Worm (Caenorhabditis elegans) whole organism, L1 larva: ENCODE data around the gene R02F11.1.

Source experiments
- C04F5.9 ChIP-seq: sonication (generic microtip); optimal IDR thresholded peaks from 2 replicates; lab custom pipeline; 2016; ENCODE audit warnings: missing genetic modification characterization, missing compliant biosample characterization
- C16A3.4 ChIP-seq: fragments of 150-350 bp; optimal IDR thresholded peaks from 2 replicates; lab custom pipeline; 2014; ENCODE audit warnings: missing biosample characterization, missing genetic modification characterization
- Y116A8C.19 ChIP-seq: sonication (generic microtip); optimal IDR thresholded peaks from 2 replicates; lab custom pipeline; 2016; ENCODE audit warnings: missing compliant biosample characterization, missing genetic modification characterization, borderline replicate concordance
- aha-1 ChIP-seq: fragments of 150-350 bp; optimal IDR thresholded peaks from 2 replicates; lab custom pipeline; 2014; ENCODE audit warnings: missing biosample characterization, missing genetic modification characterization
- ama-1 ChIP-seq: fragments of 150-350 bp; optimal IDR thresholded peaks from 2 replicates; lab custom pipeline; 2014
- ceh-8 ChIP-seq: fragments of 200-800 bp; sonication (Bioruptor generic); optimal IDR thresholded peaks from 2 replicates; lab custom pipeline; 2018; ENCODE audit warnings: mild to moderate bottlenecking, missing genetic modification characterization, moderate library complexity, missing compliant biosample characterization
- ceh-82 ChIP-seq, 3 experiments: fragments of 150-350 bp in 1 of 3; sonication (generic microtip) in 2 of 3; optimal IDR thresholded peaks; 2 replicates each; lab custom pipeline; 2014 to 2017; ENCODE audit warnings: missing biosample characterization in 3 of 3, missing genetic modification characterization in 3 of 3
- ceh-88 ChIP-seq: fragments of 200-800 bp; sonication (Bioruptor generic); IDR thresholded peaks from 2 replicates; pipeline ENCODE4 v1.3.6; 2022; ENCODE audit warnings: missing genetic modification characterization, missing compliant biosample characterization
- ceh-90 ChIP-seq: sonication (generic microtip); optimal IDR thresholded peaks from 2 replicates; lab custom pipeline; 2016; ENCODE audit warnings: missing genetic modification characterization, missing compliant biosample characterization
- ces-1 ChIP-seq: fragments of 150-350 bp; optimal IDR thresholded peaks from 2 replicates; lab custom pipeline; 2014; ENCODE audit warnings: missing biosample characterization, missing genetic modification reagents, missing genetic modification characterization
- dpl-1 ChIP-seq, 3 experiments: fragments of 150-350 bp in 2 of 3; sonication (generic microtip) in 1 of 3; optimal IDR thresholded peaks; 2 replicates each; lab custom pipeline; 2014 to 2017; ENCODE audit warnings: missing biosample characterization in 3 of 3, missing genetic modification characterization in 3 of 3, missing genetic modification reagents in 3 of 3
- dsc-1 ChIP-seq: sonication (generic microtip); optimal IDR thresholded peaks from 2 replicates; lab custom pipeline; 2016; ENCODE audit warnings: mild to moderate bottlenecking, missing genetic modification characterization, missing compliant biosample characterization
- efl-1 ChIP-seq, 4 experiments: fragments of 150-350 bp; optimal IDR thresholded peaks in 3 of 4; peaks in 1 of 4; 1 replicate in 1 of 4; 2 replicates in 3 of 4; lab custom pipeline; 2014; ENCODE audit warnings: missing biosample characterization in 2 of 4, missing genetic modification characterization in 2 of 4, missing genetic modification reagents in 2 of 4
- egl-13 ChIP-seq: sonication (generic microtip); optimal IDR thresholded peaks from 2 replicates; lab custom pipeline; 2016; ENCODE audit warnings: missing genotype, missing genetic modification reagents, missing genetic modification characterization, missing compliant biosample characterization
- elt-3 ChIP-seq, 6 experiments: fragments of 150-350 bp in 1 of 6; sonication (generic microtip); optimal IDR thresholded peaks; 2 replicates each; lab custom pipeline; 2017 to 2018; ENCODE audit warnings: missing biosample characterization in 6 of 6, missing genetic modification characterization in 6 of 6, inconsistent platforms in 1 of 6
- fkh-10 ChIP-seq: sonication (generic microtip); optimal IDR thresholded peaks from 2 replicates; lab custom pipeline; 2017; ENCODE audit warnings: missing biosample characterization, missing genetic modification reagents, missing genetic modification characterization
- fkh-8 ChIP-seq: sonication (generic microtip); optimal IDR thresholded peaks from 2 replicates; lab custom pipeline; 2016; ENCODE audit warnings: mild to moderate bottlenecking, missing genetic modification characterization, missing compliant biosample characterization
- grh-1 ChIP-seq: fragments of 200-800 bp; sonication (Bioruptor generic); IDR thresholded peaks from 2 replicates; pipeline ENCODE4 v1.3.6; 2022; ENCODE audit warnings: missing genetic modification reagents, missing genetic modification characterization, missing compliant biosample characterization
- jun-1 ChIP-seq: fragments of 150-350 bp; optimal IDR thresholded peaks from 2 replicates; lab custom pipeline; 2014; ENCODE audit warnings: missing biosample characterization, missing genetic modification reagents, missing genetic modification characterization
- lin-13 ChIP-seq: fragments of 150-350 bp; optimal IDR thresholded peaks from 2 replicates; lab custom pipeline; 2014; ENCODE audit warnings: missing biosample characterization, missing genetic modification reagents, missing genetic modification characterization
- lin-14 ChIP-seq: fragments of 200-800 bp; sonication (Bioruptor generic); optimal IDR thresholded peaks from 2 replicates; lab custom pipeline; 2018; ENCODE audit warnings: mild to moderate bottlenecking, missing genetic modification characterization, moderate library complexity, missing compliant biosample characterization
- lin-35 ChIP-seq, 2 experiments: fragments of 150-350 bp; optimal IDR thresholded peaks; 2 replicates each; lab custom pipeline; 2014; ENCODE audit warnings: missing biosample characterization in 2 of 2, missing genetic modification characterization in 2 of 2, missing genetic modification reagents in 2 of 2
- lin-39 ChIP-seq: fragments of 150-350 bp; optimal IDR thresholded peaks from 2 replicates; lab custom pipeline; 2014; ENCODE audit warnings: missing biosample characterization, missing genetic modification reagents, missing genetic modification characterization
- lsy-2 ChIP-seq, 2 experiments: fragments of 150-350 bp; optimal IDR thresholded peaks; 2 replicates each; lab custom pipeline; 2014; ENCODE audit warnings: missing biosample characterization in 2 of 2, missing genetic modification characterization in 2 of 2
- mab-9 ChIP-seq: fragments of 200-800 bp; sonication (Bioruptor generic); IDR thresholded peaks from 2 replicates; pipeline ENCODE4 v1.3.6; 2022; ENCODE audit warnings: missing genetic modification reagents, missing genetic modification characterization, missing compliant biosample characterization
- mef-2 ChIP-seq: fragments of 150-350 bp; optimal IDR thresholded peaks from 2 replicates; lab custom pipeline; 2014; ENCODE audit warnings: missing biosample characterization, missing genetic modification characterization
- mep-1 ChIP-seq: fragments of 150-350 bp; optimal IDR thresholded peaks from 2 replicates; lab custom pipeline; 2014; ENCODE audit warnings: missing biosample characterization, missing genetic modification characterization
- nhr-19 ChIP-seq: fragments of 200-800 bp; sonication (Bioruptor generic); conservative IDR thresholded peaks from 2 replicates; pipeline ENCODE4 v1.3.6; 2022; ENCODE audit warnings: missing genetic modification characterization, missing compliant biosample characterization
- nhr-20 ChIP-seq: sonication (generic microtip); optimal IDR thresholded peaks from 2 replicates; lab custom pipeline; 2016; ENCODE audit warnings: mild to moderate bottlenecking, missing genetic modification characterization, missing compliant biosample characterization
- nhr-47 ChIP-seq: sonication (generic microtip); optimal IDR thresholded peaks from 2 replicates; lab custom pipeline; 2016; ENCODE audit warnings: mild to moderate bottlenecking, missing genetic modification characterization, moderate library complexity, missing compliant biosample characterization
- nhr-71 ChIP-seq: sonication (generic microtip); optimal IDR thresholded peaks from 2 replicates; lab custom pipeline; 2016; ENCODE audit warnings: mild to moderate bottlenecking, missing genetic modification characterization, moderate library complexity, missing compliant biosample characterization
- nhr-85 ChIP-seq: sonication (generic microtip); peaks from one replicate; lab custom pipeline; 2016; ENCODE audit warnings: missing genetic modification characterization, inconsistent platforms, missing compliant biosample characterization
- nhr-90 ChIP-seq: sonication (generic microtip); optimal IDR thresholded peaks from 2 replicates; lab custom pipeline; 2016; ENCODE audit warnings: mild to moderate bottlenecking, missing genetic modification characterization, missing compliant biosample characterization; ENCODE audit not compliant: poor library complexity
- pqm-1 ChIP-seq: sonication (generic microtip); optimal IDR thresholded peaks from 3 replicates; lab custom pipeline; 2017; ENCODE audit warnings: missing biosample characterization, missing genetic modification characterization
- skn-1 ChIP-seq: fragments of 150-350 bp; optimal IDR thresholded peaks from 2 replicates; lab custom pipeline; 2014; ENCODE audit warnings: missing biosample characterization, missing genetic modification characterization
- snpc-4 ChIP-seq: fragments of 150-350 bp; optimal IDR thresholded peaks from 2 replicates; lab custom pipeline; 2014; ENCODE audit warnings: missing biosample characterization, missing genetic modification characterization
- snu-23 ChIP-seq: sonication (generic microtip); optimal IDR thresholded peaks from 2 replicates; lab custom pipeline; 2016; ENCODE audit warnings: missing genetic modification characterization, missing compliant biosample characterization
- sox-4 ChIP-seq: sonication (generic microtip); optimal IDR thresholded peaks from 2 replicates; lab custom pipeline; 2016; ENCODE audit warnings: missing genetic modification characterization, missing compliant biosample characterization
- sptf-1 ChIP-seq: fragments of 150-350 bp; optimal IDR thresholded peaks from 2 replicates; lab custom pipeline; 2014; ENCODE audit warnings: missing biosample characterization, missing genetic modification characterization
- sup-37 ChIP-seq: fragments of 200-800 bp; sonication (Bioruptor generic); optimal IDR thresholded peaks from 2 replicates; lab custom pipeline; 2018; ENCODE audit warnings: mild to moderate bottlenecking, missing genetic modification characterization, missing compliant biosample characterization
- tlp-1 ChIP-seq: fragments of 150-350 bp; optimal IDR thresholded peaks from 2 replicates; lab custom pipeline; 2014; ENCODE audit warnings: missing biosample characterization, missing genetic modification characterization
- unc-98 ChIP-seq: fragments of 200-800 bp; sonication (Bioruptor generic); IDR thresholded peaks from 2 replicates; pipeline ENCODE4 v1.3.6; 2022; ENCODE audit warnings: missing genetic modification characterization, missing compliant biosample characterization
- xbp-1 ChIP-seq: sonication (generic microtip); optimal IDR thresholded peaks from 2 replicates; lab custom pipeline; 2016; ENCODE audit warnings: missing genetic modification characterization, missing compliant biosample characterization
- zip-4 ChIP-seq: fragments of 200-800 bp; sonication (Bioruptor generic); optimal IDR thresholded peaks from 2 replicates; lab custom pipeline; 2018; ENCODE audit warnings: mild to moderate bottlenecking, missing genetic modification characterization, moderate library complexity, missing compliant biosample characterization
- ztf-4 ChIP-seq: fragments of 150-350 bp; optimal IDR thresholded peaks from 2 replicates; lab custom pipeline; 2014; ENCODE audit warnings: missing biosample characterization, missing genetic modification characterization

Gene R02F11.1

DNA sequence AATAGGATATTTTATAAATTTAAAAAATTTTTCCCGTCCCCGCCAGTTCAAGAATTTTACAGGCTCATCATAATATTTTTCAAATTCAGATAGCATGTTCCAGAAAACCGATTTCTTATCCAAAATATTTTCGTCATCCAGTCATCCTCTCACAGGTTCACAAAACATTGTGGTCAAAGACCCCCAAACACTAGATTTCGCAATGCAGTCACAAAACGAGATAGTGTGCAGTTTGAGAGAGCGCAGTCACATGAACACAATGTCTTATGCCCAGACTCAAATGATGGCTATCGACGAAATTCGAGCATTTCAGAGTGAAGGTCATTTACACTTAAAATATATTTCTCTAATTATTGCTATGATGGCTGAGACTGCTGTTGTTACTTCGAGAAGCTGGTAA lies 43.7 kb downstream of the R02F11.1 start, which contains the start of gene abhd-5.2 (continued):
- TF ChIP-seq ces-1 (GFP tag; lab: Kevin White, UChicago) (no peak), grh-1 (GFP tag; lab: Robert Waterston, UW) (no peak), zip-4 (GFP tag; lab: Kevin White, UChicago) (peak; percentile 97), lin-39 (no peak), nhr-19 (GFP tag; lab: Robert Waterston, UW) (no peak; the same call in 1 of the 2 replicates), jun-1 (peak; percentile 32), lin-35 (GFP tag; optimal IDR thresholded peaks at IDR 0.05; lab: Kevin White, UChicago) (peak; percentile 46 to 76)

- no peak for TF ChIP-seq fkh-10 (GFP tag; lab: Kevin White, UChicago)
- TF ChIP-seq ceh-8 (GFP tag; lab: Kevin White, UChicago), result no peak
- TF ChIP-seq efl-1 (optimal IDR thresholded peaks at IDR 0.05; lab: Kevin White, UChicago), result no peak
- peak in 1 of 2 experiments; percentile 32 for TF ChIP-seq efl-1 (GFP tag; optimal IDR thresholded peaks at IDR 0.05 in 1 of 2; lab: Kevin White, UChicago)
- no peak for TF ChIP-seq ztf-4 (tag; lab: Kevin White, UChicago)
- TF ChIP-seq snpc-4 (tag; lab: Kevin White, UChicago), result no peak
- no peak for TF ChIP-seq tlp-1 (tag; lab: Kevin White, UChicago)
These were observed 45.6 kb downstream of the R02F11.1 start for ce11 chrV:4846507-4846906.

- TF ChIP-seq elt-3 (tag; optimal IDR thresholded peaks at IDR 0.05; lab: Kevin White, UChicago) (no peak), nhr-90 (tag; lab: Kevin White, UChicago) (peak; percentile 6), lin-14 (GFP tag; lab: Kevin White, UChicago) (peak; percentile 63), sup-37 (GFP tag; lab: Kevin White, UChicago) (no peak), nhr-20 (tag; lab: Kevin White, UChicago) (no peak), snu-23 (peak; percentile 12), lin-35 (GFP tag; optimal IDR thresholded peaks at IDR 0.05; lab: Kevin White, UChicago) (peak in 1 of 2 experiments; percentile 28), nhr-71 (peak; percentile 4), sox-4 (tag; lab: Kevin White, UChicago) (no peak), mep-1 (tag; lab: Kevin White, UChicago) (peak; percentile 27)
These were observed 46.5 kb downstream of the R02F11.1 start, which contains the start of gene abhd-5.1 for ce11 chrV:4847424-4847823. Gene abhd-5.1 (plus strand): TSS chrV:4847653.

ce11 chrV:4850446-4850845 lies 49.6 kb downstream of the R02F11.1 start:
- TF ChIP-seq dsc-1 (tag; lab: Kevin White, UChicago) (peak; percentile 86), unc-98 (GFP tag; lab: Robert Waterston, UW) (no peak), mab-9 (GFP tag; lab: Robert Waterston, UW) (no peak), dpl-1 (GFP tag; optimal IDR thresholded peaks at IDR 0.05; lab: Kevin White, UChicago) (no peak), ztf-4 (tag; lab: Kevin White, UChicago) (no peak), Y116A8C.19 (tag; lab: Kevin White, UChicago) (no peak), pqm-1 (tag; lab: Kevin White, UChicago) (no peak), ama-1 (lab: Kevin White, UChicago) (no peak), ceh-88 (GFP tag; lab: Robert Waterston, UW) (no peak), ces-1 (GFP tag; lab: Kevin White, UChicago) (no peak), egl-13 (tag; lab: Kevin White, UChicago) (peak; percentile 55)

DNA sequence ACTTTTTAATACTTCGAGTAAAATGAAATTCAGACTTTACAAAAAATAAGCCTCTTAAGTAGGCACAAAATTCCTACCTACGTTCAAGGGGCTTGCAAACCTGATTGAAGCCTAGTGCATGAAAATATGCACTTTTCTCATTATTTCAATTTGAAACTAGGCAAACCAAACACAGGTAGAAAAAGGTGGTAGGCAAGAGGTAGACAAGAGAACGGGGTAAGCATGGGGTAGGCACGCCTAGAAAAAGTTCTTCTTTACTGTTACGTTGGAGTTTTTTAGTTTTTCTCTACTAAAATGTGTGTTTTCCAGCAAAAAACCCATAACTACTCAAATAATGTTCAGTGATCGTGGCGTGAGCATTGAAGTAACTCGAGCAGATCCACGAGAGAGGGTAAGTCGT lies 50.2 kb downstream of the R02F11.1 start, which contains the start of gene nex-4:
Gene nex-4, plus strand, starts transcription at position 301 of the 400 bp plus-strand sequence.
- TF ChIP-seq fkh-8 (tag; lab: Kevin White, UChicago) (no peak), mef-2 (tag; lab: Kevin White, UChicago) (no peak), aha-1 (no peak), nhr-85 (tag; lab: Kevin White, UChicago) (no peak), C16A3.4 (tag; lab: Kevin White, UChicago) (no peak), xbp-1 (no peak), lin-13 (no peak), ceh-8 (GFP tag; lab: Kevin White, UChicago) (no peak), skn-1 (tag; lab: Kevin White, UChicago) (no peak), ceh-90 (tag; lab: Kevin White, UChicago) (no peak), nhr-47 (tag; lab: Kevin White, UChicago) (no peak), lsy-2 (tag; optimal IDR thresholded peaks at IDR 0.05; lab: Kevin White, UChicago) (no peak), ceh-82 (tag; optimal IDR thresholded peaks at IDR 0.05; lab: Kevin White, UChicago) (no peak), sptf-1 (tag; lab: Kevin White, UChicago) (no peak), lin-14 (GFP tag; lab: Kevin White, UChicago) (no peak), lin-35 (GFP tag; optimal IDR thresholded peaks at IDR 0.05; lab: Kevin White, UChicago) (no peak), C04F5.9 (tag; lab: Kevin White, UChicago) (no peak)
